Fruit fly (Drosophila melanogaster): ENCODE results near the gene Aldh7A1.

The Aldh7A1 gene

DNA sequence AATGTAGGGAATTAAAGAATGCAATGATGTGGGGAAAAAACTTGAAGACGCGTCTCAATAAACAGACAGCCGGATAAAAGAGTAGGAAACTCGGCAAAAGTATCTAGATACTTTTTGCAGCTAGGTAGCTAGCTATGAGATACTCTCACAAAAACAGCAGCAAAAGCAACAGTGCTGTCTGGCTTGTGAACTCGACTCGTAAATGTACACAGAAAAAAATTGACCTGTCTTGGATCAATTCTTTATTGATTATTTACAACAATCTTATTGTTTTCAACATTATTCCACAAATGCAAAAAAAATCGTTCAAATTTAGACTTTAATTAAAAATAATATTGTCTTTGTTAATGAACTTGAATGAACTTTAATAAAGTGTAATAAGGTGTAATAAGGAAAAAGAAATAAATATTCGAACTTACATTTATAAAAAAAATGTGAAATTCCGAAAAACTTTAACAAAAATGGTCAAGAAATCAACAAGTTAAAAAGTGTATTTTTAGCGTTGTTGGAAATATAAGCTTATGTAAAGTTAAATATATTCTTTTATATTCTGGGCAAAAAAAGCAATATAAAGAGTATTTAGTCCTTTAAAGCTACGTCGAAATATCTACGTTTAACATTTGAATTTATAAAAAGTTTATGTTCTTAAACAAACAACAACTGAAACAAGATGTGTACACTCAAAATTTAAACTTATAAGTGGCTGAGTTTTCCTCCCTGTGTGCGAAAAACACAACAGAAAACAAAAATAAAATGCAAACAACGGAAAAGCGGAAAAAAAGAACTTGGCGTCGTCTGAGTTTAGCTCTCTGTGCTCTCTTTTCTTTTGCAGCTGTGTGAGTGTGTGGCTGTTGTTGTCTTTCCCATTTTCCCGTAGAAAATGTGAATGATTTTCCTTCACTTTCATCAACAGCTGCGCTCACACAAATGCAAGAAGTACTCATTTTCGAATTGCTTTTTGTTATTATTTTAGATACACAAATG, 34.6 kb downstream of the Aldh7A1 start (continued):
- TF ChIP-seq Sry-δ (GFP tag; optimal IDR thresholded peaks at IDR 0.05): no peak
- TF ChIP-seq D19B (GFP tag; optimal IDR thresholded peaks at IDR 0.05): no peak
- no peak for TF ChIP-seq CG17802 (tag; optimal IDR thresholded peaks at IDR 0.05)
- TF ChIP-seq sens (GFP tag): peak; percentile 75
- no peak for TF ChIP-seq crp (GFP tag; optimal IDR thresholded peaks at IDR 0.05)
- no peak for TF ChIP-seq CG6254 (GFP tag; optimal IDR thresholded peaks at IDR 0.05)
- TF ChIP-seq CG15073 (GFP tag; optimal IDR thresholded peaks at IDR 0.05): no peak
- no peak for TF ChIP-seq schlank (tag; optimal IDR thresholded peaks at IDR 0.05)
- TF ChIP-seq CG14860 (GFP tag; IDR thresholded peaks at IDR 0.05; ENCODE audit: partially characterized antibody): no peak
- no peak for TF ChIP-seq CG6683 (GFP tag; optimal IDR thresholded peaks at IDR 0.05)
- no peak for TF ChIP-seq slp2 (GFP tag; optimal IDR thresholded peaks at IDR 0.05)
- TF ChIP-seq Spps (tag; optimal IDR thresholded peaks at IDR 0.05): no peak
- TF ChIP-seq CG2712 (tag; optimal IDR thresholded peaks at IDR 0.05): peak; percentile 10
- TF ChIP-seq CG9817 (tag; optimal IDR thresholded peaks at IDR 0.05): no peak
- TF ChIP-seq CG4404 (GFP tag; IDR thresholded peaks at IDR 0.05): no peak
- TF ChIP-seq BEAF-32 (GFP tag; optimal IDR thresholded peaks at IDR 0.05): no peak
- TF ChIP-seq fru (optimal IDR thresholded peaks at IDR 0.05): no peak
- TF ChIP-seq CG31365 (tag; optimal IDR thresholded peaks at IDR 0.05): no peak
- no peak for TF ChIP-seq sna (GFP tag; IDR thresholded peaks at IDR 0.05; ENCODE audit: partially characterized antibody)
- TF ChIP-seq hkb (optimal IDR thresholded peaks at IDR 0.05): no peak
- no peak for TF ChIP-seq hkb (GFP tag; IDR thresholded peaks at IDR 0.05)
- TF ChIP-seq CG16863 (GFP tag; optimal IDR thresholded peaks at IDR 0.05): no peak
- TF ChIP-seq dan (GFP tag; IDR thresholded peaks at IDR 0.05): no peak
- TF ChIP-seq maf-S (GFP tag; optimal IDR thresholded peaks at IDR 0.05): no peak
- TF ChIP-seq dimm (GFP tag; IDR thresholded peaks at IDR 0.05): no peak
- no peak for TF ChIP-seq C15 (GFP tag; IDR thresholded peaks at IDR 0.05)
- TF ChIP-seq nom (GFP tag; optimal IDR thresholded peaks at IDR 0.05): peak; percentile 71
- peak; percentile 19 for TF ChIP-seq CG9437 (GFP tag; optimal IDR thresholded peaks at IDR 0.05)
- TF ChIP-seq CG11695 (GFP tag; IDR thresholded peaks at IDR 0.05): 0 out of 3 replicates have a peak, but pooled peaks have one; percentile 8
- no peak for TF ChIP-seq mld (GFP tag; IDR thresholded peaks at IDR 0.05; ENCODE audit: partially characterized antibody)
- TF ChIP-seq CG2889 (GFP tag; IDR thresholded peaks at IDR 0.05): no peak
- TF ChIP-seq crc (GFP tag; optimal IDR thresholded peaks at IDR 0.05): no peak
- TF ChIP-seq Adf1 (GFP tag; IDR thresholded peaks at IDR 0.05): no peak

dm6 chr3L:19231608-19232007, 37.1 kb downstream of the Aldh7A1 start:
- TF ChIP-seq crol (GFP tag; IDR thresholded peaks at IDR 0.05) (peak; percentile 58), CG1024 (GFP tag; IDR thresholded peaks at IDR 0.05) (no peak), abd-A (tag; optimal IDR thresholded peaks at IDR 0.05) (peak; percentile 86), klu (GFP tag; IDR thresholded peaks at IDR 0.05) (no peak), chm (GFP tag; IDR thresholded peaks at IDR 0.05) (0 out of 2 replicates have a peak, but pooled peaks have one; percentile 17), NK7.1 (GFP tag; optimal IDR thresholded peaks at IDR 0.05) (no peak), Mes4 (GFP tag; optimal IDR thresholded peaks at IDR 0.05) (no peak), Atf3 (GFP tag; optimal IDR thresholded peaks at IDR 0.05) (no peak)

All from whole organism, embryonic.